Worm (Caenorhabditis elegans): ENCODE results near the gene pud-3.

DNA sequence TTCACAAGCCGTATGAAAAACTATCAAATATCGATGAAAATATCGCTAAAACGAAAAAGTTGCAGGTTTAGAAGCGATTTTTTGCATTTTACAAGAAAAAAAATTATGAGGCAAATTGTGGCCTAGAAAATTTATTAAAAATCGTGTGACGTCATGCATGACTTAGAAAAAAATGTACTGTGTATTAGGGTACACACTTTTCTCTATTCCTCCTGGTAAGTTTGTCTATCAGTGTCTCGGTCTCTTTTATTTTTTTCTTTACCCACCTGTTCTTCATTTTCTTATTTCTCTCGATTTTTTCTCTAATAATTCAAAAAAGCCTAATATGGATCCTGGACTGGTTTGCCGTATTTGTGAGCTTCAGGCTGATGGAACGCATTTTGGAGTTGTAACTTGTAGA is 39.8 kb downstream of the pud-3 start, which contains the start of gene nhr-227:
- TF ChIP-seq W03F9.2 (tag; optimal IDR thresholded peaks at IDR 0.05) (no peak), him-1 (tag; optimal IDR thresholded peaks at IDR 0.05) (no peak), dao-5 (tag; optimal IDR thresholded peaks at IDR 0.05) (no peak)
